Fruit fly (Drosophila melanogaster): ENCODE results near the gene frc.

Gene frc

DNA sequence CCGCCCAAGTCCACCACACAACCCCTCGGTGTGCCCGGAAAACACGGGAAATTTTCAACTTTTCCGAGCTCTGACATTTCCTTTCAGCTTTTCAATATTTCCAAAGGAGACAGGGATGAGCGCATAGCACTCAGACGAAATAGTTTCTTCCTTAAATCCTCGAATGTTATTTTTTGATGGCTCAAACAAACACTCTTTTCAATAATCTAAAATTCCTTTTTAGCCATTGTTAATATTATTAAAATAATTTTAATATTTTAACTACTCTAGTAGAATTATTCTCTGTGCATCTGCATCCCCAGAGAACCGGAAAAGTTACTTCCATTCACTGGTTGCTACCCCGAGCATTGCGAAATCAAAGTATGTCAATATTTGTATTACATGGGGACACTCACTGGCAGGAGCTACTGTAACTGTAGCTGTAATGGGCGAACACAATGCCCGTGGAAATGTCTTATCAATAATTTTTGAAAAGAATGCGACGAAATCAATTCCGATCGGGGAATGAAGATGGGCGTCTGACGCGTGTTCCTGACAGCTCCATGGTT, 24.8 kb upstream of the frc start (continued):
- TF ChIP-seq CG17568 (GFP tag; optimal IDR thresholded peaks at IDR 0.05) (no peak), CG9437 (GFP tag; optimal IDR thresholded peaks at IDR 0.05) (peak; percentile 1), h (optimal IDR thresholded peaks at IDR 0.05) (no peak), CG4404 (GFP tag; IDR thresholded peaks at IDR 0.05) (no peak), NC2β (GFP tag; optimal IDR thresholded peaks at IDR 0.05) (no peak), CG17612 (GFP tag; IDR thresholded peaks at IDR 0.05) (no peak), Med (GFP tag) (peak; percentile 30), CG7786 (GFP tag; optimal IDR thresholded peaks at IDR 0.05) (no peak), Hr39 (optimal IDR thresholded peaks at IDR 0.05) (no peak), Antp (GFP tag; optimal IDR thresholded peaks at IDR 0.05) (no peak), CG3407 (GFP tag; optimal IDR thresholded peaks at IDR 0.05) (no peak), CG2712 (tag; optimal IDR thresholded peaks at IDR 0.05) (peak; percentile 51), Camta (GFP tag; optimal IDR thresholded peaks at IDR 0.05) (no peak), CG6175 (GFP tag; IDR thresholded peaks at IDR 0.05) (no peak), gro (GFP tag; optimal IDR thresholded peaks at IDR 0.05) (no peak), CG1529 (GFP tag; optimal IDR thresholded peaks at IDR 0.05) (no peak), shn (GFP tag; optimal IDR thresholded peaks at IDR 0.05) (no peak), CG6791 (GFP tag; IDR thresholded peaks at IDR 0.05; ENCODE audit: partially characterized antibody) (no peak), slbo (GFP tag; IDR thresholded peaks at IDR 0.05) (no peak), Trl (optimal IDR thresholded peaks at IDR 0.05) (no peak), Trl (GFP tag; optimal IDR thresholded peaks at IDR 0.05) (no peak), Atf3 (GFP tag; optimal IDR thresholded peaks at IDR 0.05) (no peak), CG8290 (GFP tag; optimal IDR thresholded peaks at IDR 0.05) (no peak), CG8290 (tag; optimal IDR thresholded peaks at IDR 0.05) (no peak), bcd (GFP tag; optimal IDR thresholded peaks at IDR 0.05) (no peak), CG3281 (GFP tag; optimal IDR thresholded peaks at IDR 0.05) (no peak), stc (GFP tag; IDR thresholded peaks at IDR 0.05) (no peak), CG33557 (GFP tag; optimal IDR thresholded peaks at IDR 0.05) (peak; percentile 9), row (GFP tag; IDR thresholded peaks at IDR 0.05) (peak; percentile 61), pzg (GFP tag; optimal IDR thresholded peaks at IDR 0.05) (no peak), CG2889 (GFP tag; IDR thresholded peaks at IDR 0.05) (no peak), chinmo (GFP tag; IDR thresholded peaks at IDR 0.05; ENCODE audit: partially characterized antibody) (no peak), CG17328 (GFP tag; IDR thresholded peaks at IDR 0.05) (peak; percentile 52), CG16813 (GFP tag; IDR thresholded peaks at IDR 0.05; ENCODE audit: partially characterized antibody) (no peak), psq (GFP tag; optimal IDR thresholded peaks at IDR 0.05) (no peak), CG30431 (GFP tag; optimal IDR thresholded peaks at IDR 0.05) (no peak), Sox100B (GFP tag; optimal IDR thresholded peaks at IDR 0.05) (peak; percentile 26), CG10274 (GFP tag; optimal IDR thresholded peaks at IDR 0.05) (no peak), CG18262 (tag; optimal IDR thresholded peaks at IDR 0.05) (peak; percentile 51), seq (GFP tag; IDR thresholded peaks at IDR 0.05) (peak; percentile 42; the same call in 1 of the 2 replicates), nau (GFP tag; optimal IDR thresholded peaks at IDR 0.05) (no peak), eyg (GFP tag; optimal IDR thresholded peaks at IDR 0.05) (no peak), CG17912 (GFP tag; optimal IDR thresholded peaks at IDR 0.05) (no peak), zf30C (GFP tag; optimal IDR thresholded peaks at IDR 0.05) (peak; percentile 42), CG4424 (GFP tag; optimal IDR thresholded peaks at IDR 0.05) (no peak), ewg (GFP tag; optimal IDR thresholded peaks at IDR 0.05) (no peak), peb (GFP tag; IDR thresholded peaks at IDR 0.05) (no peak), D (optimal IDR thresholded peaks at IDR 0.05) (no peak), D (GFP tag; optimal IDR thresholded peaks at IDR 0.05) (peak; percentile 8), run (tag; optimal IDR thresholded peaks at IDR 0.05) (no peak), aop (GFP tag; IDR thresholded peaks at IDR 0.05) (no peak), CG11560 (tag; IDR thresholded peaks at IDR 0.05) (no peak), Hey (tag; optimal IDR thresholded peaks at IDR 0.05) (no peak), CG14860 (GFP tag; IDR thresholded peaks at IDR 0.05; ENCODE audit: partially characterized antibody) (no peak)
